Worm (Caenorhabditis elegans) whole organism, L2 larva: Measurements from ENCODE around the gene rsf-1.

ENCODE experiments used
- ama-1 ChIP-seq: fragments of 150-350 bp; optimal IDR thresholded peaks from 2 replicates; lab custom pipeline; 2018; ENCODE audit warnings: inconsistent platforms
- ceh-82 ChIP-seq: fragments of 150-350 bp; optimal IDR thresholded peaks from 2 replicates; lab custom pipeline; 2014; ENCODE audit warnings: missing biosample characterization, missing genetic modification characterization
- egl-27 ChIP-seq: sonication (generic microtip); optimal IDR thresholded peaks from 3 replicates; lab custom pipeline; 2017; ENCODE audit warnings: missing biosample characterization, missing genetic modification reagents, missing genetic modification characterization
- lsy-2 ChIP-seq, 2 experiments: fragments of 150-350 bp in 1 of 2; sonication (generic microtip) in 1 of 2; optimal IDR thresholded peaks; 2 replicates each; lab custom pipeline; 2014 to 2017; ENCODE audit warnings: missing biosample characterization in 2 of 2, missing genetic modification characterization in 2 of 2
- mbf-1 ChIP-seq: sonication (generic microtip); optimal IDR thresholded peaks from 2 replicates; lab custom pipeline; 2017; ENCODE audit warnings: missing biosample characterization, missing genetic modification characterization
- snpc-4 ChIP-seq: fragments of 150-350 bp; optimal IDR thresholded peaks from 2 replicates; lab custom pipeline; 2014; ENCODE audit warnings: missing biosample characterization, missing genetic modification characterization
- unc-62 ChIP-seq: fragments of 150-350 bp; optimal IDR thresholded peaks from 2 replicates; lab custom pipeline; 2014; ENCODE audit warnings: missing biosample characterization, missing genetic modification reagents, missing genetic modification characterization
- ztf-11 ChIP-seq: sonication (generic microtip); optimal IDR thresholded peaks from 2 replicates; lab custom pipeline; 2017; ENCODE audit warnings: missing biosample characterization, missing genetic modification characterization

DNA sequence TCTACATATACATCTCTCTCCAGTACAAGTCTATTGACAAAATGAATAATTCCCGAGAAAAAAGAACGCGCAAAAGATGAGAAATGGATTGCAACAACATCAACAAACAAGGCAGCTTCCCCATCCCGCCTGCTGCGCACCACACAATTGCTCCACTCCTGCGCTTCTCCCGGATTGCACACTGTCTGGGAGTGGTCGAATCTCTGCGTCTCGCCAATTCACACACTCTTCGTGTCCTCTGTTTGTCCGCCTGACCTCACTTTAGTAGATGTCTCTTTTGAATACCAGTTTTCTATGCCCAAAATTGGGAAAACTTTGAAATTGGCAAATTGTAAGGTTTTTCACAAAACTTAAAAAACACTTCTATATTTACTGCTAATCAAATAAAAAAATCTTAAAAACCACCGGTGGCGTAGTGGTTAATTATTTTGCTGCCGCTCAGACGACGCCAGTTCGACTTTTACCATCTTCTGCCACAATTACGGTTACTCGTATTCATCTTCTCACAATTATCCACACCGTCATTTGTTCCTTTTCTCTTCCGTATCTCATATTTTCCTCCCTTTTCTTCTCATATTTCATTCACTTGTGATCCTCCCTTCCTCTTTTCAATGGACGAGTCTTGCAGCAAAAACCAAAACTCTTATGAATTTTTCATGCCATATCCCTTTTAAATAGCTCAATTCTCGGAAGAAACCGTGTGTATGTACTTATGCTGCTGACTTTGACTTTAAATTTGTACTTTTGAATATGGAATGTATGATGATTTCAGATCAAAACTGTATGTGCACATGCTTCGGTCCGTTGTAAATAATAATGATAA lies at the start of gene rsf-1:
- TF ChIP-seq unc-62 (GFP tag; lab: Kevin White, UChicago) (no peak), lsy-2 (tag; optimal IDR thresholded peaks at IDR 0.05; lab: Kevin White, UChicago) (peak in 1 of 2 experiments; percentile 25), ceh-82 (tag; lab: Kevin White, UChicago) (no peak), snpc-4 (tag; lab: Kevin White, UChicago) (no peak), ama-1 (lab: Kevin White, UChicago) (no peak), mbf-1 (tag; lab: Kevin White, UChicago) (no peak), egl-27 (no peak), ztf-11 (tag; lab: Kevin White, UChicago) (no peak)
